Fruit fly (Drosophila melanogaster) whole organism, embryonic: Measurements from ENCODE around the gene Mgat3.

Experiments used
- Awh ChIP-seq: fragments of 200-800 bp; sonication (Bioruptor generic); IDR thresholded peaks from 2 replicates; pipeline ENCODE4, ENCODE4 v1.3.6; 2022; ENCODE audit warnings: missing biosample characterization, missing genetic modification characterization
- Bdp1 ChIP-seq: fragments of 200-800 bp; sonication (Bioruptor generic); optimal IDR thresholded peaks from 3 replicates; lab custom pipeline; 2016; ENCODE audit warnings: missing biosample characterization, missing genetic modification characterization
- Bteb2 ChIP-seq: fragments of 200-800 bp; sonication (Bioruptor generic); optimal IDR thresholded peaks from 2 replicates; lab custom pipeline; 2016; ENCODE audit warnings: missing biosample characterization, missing genetic modification characterization
- CG10366 ChIP-seq: fragments of 200-800 bp; sonication (Bioruptor generic); IDR thresholded peaks from 2 replicates; pipeline ENCODE4 v1.3.6; 2022; ENCODE audit warnings: missing biosample characterization, missing genetic modification characterization
- CG12744 ChIP-seq: fragments of 200-800 bp; sonication (Bioruptor generic); optimal IDR thresholded peaks from 2 replicates; lab custom pipeline; 2016; ENCODE audit warnings: missing biosample characterization, missing genetic modification characterization
- CG13296 ChIP-seq: fragments of 200-800 bp; sonication (Bioruptor generic); optimal IDR thresholded peaks from 3 replicates; lab custom pipeline; 2018; ENCODE audit warnings: missing biosample characterization, mild to moderate bottlenecking, missing genetic modification characterization
- CG14441 ChIP-seq: fragments of 200-800 bp; sonication (Bioruptor generic); IDR thresholded peaks from 2 replicates; pipeline ENCODE4 v1.3.6; 2022; ENCODE audit warnings: missing biosample characterization, missing genetic modification characterization
- CG14667 ChIP-seq: fragments of 200-800 bp; sonication (Bioruptor generic); IDR thresholded peaks from 2 replicates; pipeline ENCODE4 v1.3.6; 2022; ENCODE audit warnings: missing biosample characterization, missing genetic modification characterization
- CG17359 ChIP-seq: fragments of 200-800 bp; sonication (Bioruptor generic); optimal IDR thresholded peaks from 3 replicates; lab custom pipeline; 2018; ENCODE audit warnings: missing biosample characterization, mild to moderate bottlenecking, missing genetic modification characterization, moderate library complexity
- CG17912 ChIP-seq: fragments of 200-800 bp; sonication (Bioruptor generic); optimal IDR thresholded peaks from 2 replicates; lab custom pipeline; 2018; ENCODE audit warnings: missing biosample characterization, mild to moderate bottlenecking, missing genetic modification characterization
- CG18262 ChIP-seq: fragments of 200-800 bp; optimal IDR thresholded peaks from 3 replicates; lab custom pipeline; 2019; ENCODE audit warnings: missing biosample characterization, mild to moderate bottlenecking, missing genetic modification characterization, moderate library complexity
- CG31224 ChIP-seq: fragments of 200-800 bp; sonication (Bioruptor generic); IDR thresholded peaks from 2 replicates; pipeline ENCODE4 v1.3.6; 2022; ENCODE audit warnings: missing biosample characterization, missing genetic modification characterization
- CG31365 ChIP-seq: fragments of 200-800 bp; sonication (Bioruptor generic); optimal IDR thresholded peaks from 2 replicates; lab custom pipeline; 2018; ENCODE audit warnings: missing biosample characterization, mild to moderate bottlenecking, missing genetic modification characterization
- CG3163 ChIP-seq: fragments of 200-800 bp; sonication (Bioruptor generic); optimal IDR thresholded peaks from 3 replicates; lab custom pipeline; 2016; ENCODE audit warnings: missing biosample characterization, missing genetic modification characterization
- CG4404 ChIP-seq: fragments of 200-800 bp; sonication (Bioruptor generic); IDR thresholded peaks from 2 replicates; pipeline ENCODE4 v1.3.6; 2022; ENCODE audit warnings: missing biosample characterization, missing genetic modification characterization
- CG4424 ChIP-seq: fragments of 200-800 bp; sonication (Bioruptor generic); optimal IDR thresholded peaks from 3 replicates; lab custom pipeline; 2016; ENCODE audit warnings: missing biosample characterization, missing genetic modification characterization
- CG7963 ChIP-seq: fragments of 200-800 bp; sonication (Bioruptor generic); IDR thresholded peaks from 3 replicates; pipeline ENCODE4 v1.3.6; 2022; ENCODE audit warnings: missing biosample characterization, missing genetic modification characterization; ENCODE audit not compliant: partially characterized antibody
- CG8388 ChIP-seq: fragments of 200-800 bp; sonication (Bioruptor generic); optimal IDR thresholded peaks from 2 replicates; lab custom pipeline; 2019; ENCODE audit warnings: missing biosample characterization, mild to moderate bottlenecking, missing genetic modification characterization, moderate library complexity
- CG8924 ChIP-seq: fragments of 200-800 bp; optimal IDR thresholded peaks from 3 replicates; lab custom pipeline; 2019; ENCODE audit warnings: missing biosample characterization, mild to moderate bottlenecking, missing genetic modification characterization, moderate library complexity
- CG9876 ChIP-seq: fragments of 200-800 bp; sonication (Bioruptor generic); optimal IDR thresholded peaks from 2 replicates; lab custom pipeline; 2016; ENCODE audit warnings: missing biosample characterization, missing genetic modification characterization
- Ets65A ChIP-seq: fragments of 200-800 bp; sonication (Bioruptor generic); peaks from one replicate; lab custom pipeline; 2016; ENCODE audit warnings: missing biosample characterization, missing genetic modification characterization
- HHEX ChIP-seq: fragments of 200-800 bp; sonication (Bioruptor generic); optimal IDR thresholded peaks from 3 replicates; lab custom pipeline; 2017; ENCODE audit warnings: missing biosample characterization, mild to moderate bottlenecking, missing genetic modification characterization, missing genetic modification reagents
- Hr78 ChIP-seq, 2 experiments: fragments of 200-800 bp in 1 of 2; fragments of >200 bp in 1 of 2; sonication (Bioruptor generic) in 1 of 2; optimal IDR thresholded peaks; 2 replicates each; lab custom pipeline; 2017 to 2019; ENCODE audit warnings: missing biosample characterization in 2 of 2, missing genetic modification characterization in 2 of 2, mild to moderate bottlenecking in 1 of 2, moderate library complexity in 1 of 2
- Lpt ChIP-seq: fragments of >200 bp; optimal IDR thresholded peaks from 2 replicates; lab custom pipeline; 2018; ENCODE audit warnings: missing biosample characterization, missing genetic modification characterization
- Myb ChIP-seq: fragments of 200-800 bp; sonication (Bioruptor generic); optimal IDR thresholded peaks from 2 replicates; lab custom pipeline; 2016; ENCODE audit warnings: missing biosample characterization, missing genetic modification characterization
- Optix ChIP-seq: fragments of 200-800 bp; sonication (Bioruptor generic); IDR thresholded peaks from 3 replicates; pipeline ENCODE4 v1.3.6; 2022; ENCODE audit warnings: missing biosample characterization, missing genetic modification characterization
- Ptx1 ChIP-seq: fragments of 200-800 bp; sonication (Bioruptor generic); IDR thresholded peaks from 2 replicates; pipeline ENCODE4 v1.3.6; 2022; ENCODE audit warnings: missing biosample characterization, missing genetic modification characterization
- Sry-β ChIP-seq: fragments of 200-800 bp; sonication (Bioruptor generic); optimal IDR thresholded peaks from 2 replicates; lab custom pipeline; 2018; ENCODE audit warnings: missing biosample characterization, mild to moderate bottlenecking, missing genetic modification characterization, moderate library complexity
- TFAM ChIP-seq: fragments of 200-800 bp; sonication (Bioruptor generic); optimal IDR thresholded peaks from 2 replicates; lab custom pipeline; 2017; ENCODE audit warnings: missing biosample characterization, missing genetic modification characterization, inconsistent platforms
- Usf ChIP-seq: fragments of 200-800 bp; sonication (Bioruptor generic); optimal IDR thresholded peaks from 2 replicates; lab custom pipeline; 2017; ENCODE audit warnings: missing genotype, missing biosample characterization, missing genetic modification characterization
- al ChIP-seq: fragments of 200-800 bp; sonication (Bioruptor generic); IDR thresholded peaks from 2 replicates; pipeline ENCODE4 v1.3.6; 2022; ENCODE audit warnings: missing biosample characterization, missing genetic modification characterization
- ase ChIP-seq: fragments of 200-800 bp; sonication (Bioruptor generic); IDR thresholded peaks from 3 replicates; pipeline ENCODE4 v1.3.6; 2022; ENCODE audit warnings: missing biosample characterization, missing genetic modification characterization
- cad ChIP-seq: fragments of >200 bp; optimal IDR thresholded peaks from 2 replicates; lab custom pipeline; 2017; ENCODE audit warnings: missing biosample characterization, missing genetic modification characterization
- caup ChIP-seq: fragments of 200-800 bp; sonication (Bioruptor generic); optimal IDR thresholded peaks from 3 replicates; lab custom pipeline; 2017; ENCODE audit warnings: missing biosample characterization, mild to moderate bottlenecking, missing genetic modification characterization, moderate library complexity; ENCODE audit not compliant: severe bottlenecking
- croc ChIP-seq: fragments of 200-800 bp; sonication (Bioruptor generic); conservative IDR thresholded peaks from 3 replicates; pipeline ENCODE4 v1.3.6; 2022; ENCODE audit warnings: missing biosample characterization, missing genetic modification characterization
- dmrt99B ChIP-seq: fragments of 200-800 bp; sonication (Bioruptor generic); optimal IDR thresholded peaks from 2 replicates; lab custom pipeline; 2018; ENCODE audit warnings: missing biosample characterization, mild to moderate bottlenecking, missing genetic modification characterization, moderate library complexity
- emc ChIP-seq: fragments of 200-800 bp; sonication (Bioruptor generic); optimal IDR thresholded peaks from 2 replicates; lab custom pipeline; 2016; ENCODE audit warnings: missing biosample characterization, missing genetic modification characterization
- eve ChIP-seq, 2 experiments: fragments of >200 bp; optimal IDR thresholded peaks; 2 replicates each; lab custom pipeline; 2017; ENCODE audit warnings: missing biosample characterization in 2 of 2, missing genetic modification characterization in 2 of 2
- gsb ChIP-seq: fragments of 200-800 bp; sonication (Bioruptor generic); IDR thresholded peaks from 2 replicates; pipeline ENCODE4 v1.3.6; 2022; ENCODE audit warnings: missing biosample characterization, missing genetic modification characterization
- hkb ChIP-seq, 2 experiments: fragments of 200-800 bp in 1 of 2; fragments of >200 bp in 1 of 2; sonication (Bioruptor generic) in 1 of 2; IDR thresholded peaks in 1 of 2; optimal IDR thresholded peaks in 1 of 2; 2 replicates each; pipeline versions ENCODE4 v1.3.6 to Lab custom; 2017 to 2022; ENCODE audit warnings: missing biosample characterization in 1 of 2, missing genetic modification characterization in 1 of 2
- jigr1 ChIP-seq: fragments of 200-800 bp; sonication (Bioruptor generic); IDR thresholded peaks from 3 replicates; pipeline ENCODE4 v1.3.6; 2022; ENCODE audit warnings: missing biosample characterization, missing genetic modification characterization
- nmo ChIP-seq: fragments of 200-800 bp; sonication (Bioruptor generic); optimal IDR thresholded peaks from 2 replicates; lab custom pipeline; 2018; ENCODE audit warnings: missing biosample characterization, mild to moderate bottlenecking, missing genetic modification characterization, moderate library complexity
- pita ChIP-seq: fragments of 200-800 bp; sonication (Bioruptor generic); optimal IDR thresholded peaks from 2 replicates; lab custom pipeline; 2017; ENCODE audit warnings: missing biosample characterization, mild to moderate bottlenecking, missing genetic modification characterization
- sens-2 ChIP-seq: fragments of 200-800 bp; sonication (Bioruptor generic); IDR thresholded peaks from 2 replicates; pipeline ENCODE4 v1.3.6; 2022; ENCODE audit warnings: missing biosample characterization, missing genetic modification characterization
- so ChIP-seq: fragments of 200-800 bp; sonication (Bioruptor generic); IDR thresholded peaks from 3 replicates; pipeline ENCODE4 v1.3.6; 2022; ENCODE audit warnings: missing biosample characterization, missing genetic modification characterization
- tup ChIP-seq: fragments of 200-800 bp; sonication (Bioruptor generic); optimal IDR thresholded peaks from 2 replicates; lab custom pipeline; 2016; ENCODE audit warnings: missing biosample characterization, mild to moderate bottlenecking, missing genetic modification characterization, moderate library complexity
- unpg ChIP-seq: fragments of 200-800 bp; sonication (Bioruptor generic); optimal IDR thresholded peaks from 3 replicates; lab custom pipeline; 2018; ENCODE audit warnings: missing biosample characterization, mild to moderate bottlenecking, missing genetic modification characterization, moderate library complexity
- vfl ChIP-seq: fragments of 200-800 bp; sonication (Bioruptor generic); optimal IDR thresholded peaks from 2 replicates; lab custom pipeline; 2016; ENCODE audit warnings: missing biosample characterization, missing genetic modification characterization
- wdn ChIP-seq: fragments of 200-800 bp; sonication (Bioruptor generic); IDR thresholded peaks from 2 replicates; pipeline ENCODE4 v1.3.6; 2022; ENCODE audit warnings: missing biosample characterization, missing genetic modification characterization
- zen2 ChIP-seq: fragments of 200-800 bp; sonication (Bioruptor generic); IDR thresholded peaks from 3 replicates; pipeline ENCODE4 v1.3.6; 2022; ENCODE audit warnings: missing biosample characterization, missing genetic modification characterization; ENCODE audit not compliant: partially characterized antibody

Gene Mgat3

dm6 chr2L:13176701-13177249 is 5.6 kb downstream of the Mgat3 start, which contains the start of the genes Sfmbt and CG5439 (continued):
- 0 out of 3 replicates have a peak, but pooled peaks have one; percentile 26 for TF ChIP-seq Optix (GFP tag; lab: Robert Waterston, UW)
- TF ChIP-seq Ptx1 (GFP tag; lab: Robert Waterston, UW): peak; percentile 67
- TF ChIP-seq wdn (GFP tag; lab: Robert Waterston, UW): 0 out of 2 replicates have a peak, but pooled peaks have one; percentile 38
- TF ChIP-seq Bdp1 (GFP tag; lab: Kevin White, UChicago): peak; percentile 67
- TF ChIP-seq so: no peak
- peak; percentile 65 for TF ChIP-seq CG8388 (GFP tag; lab: Kevin White, UChicago)
- TF ChIP-seq nmo: peak; percentile 91
- TF ChIP-seq CG13296 (GFP tag; lab: Kevin White, UChicago): no peak
- TF ChIP-seq Awh (GFP tag; lab: Robert Waterston, UW): no peak
- no peak for TF ChIP-seq pita (GFP tag; lab: Kevin White, UChicago)
- TF ChIP-seq CG17359 (tag; lab: Kevin White, UChicago): no peak
- TF ChIP-seq jigr1: peak; percentile 45; the same call in 1 of the 3 replicates
- TF ChIP-seq CG7963 (GFP tag; lab: Robert Waterston, UW): no peak
- 0 out of 2 replicates have a peak, but pooled peaks have one; percentile 12 for TF ChIP-seq gsb (GFP tag; lab: Robert Waterston, UW)
- TF ChIP-seq CG18262 (tag; lab: Kevin White, UChicago): peak; percentile 79
- TF ChIP-seq CG4404 (GFP tag; lab: Robert Waterston, UW): peak; percentile 49; the same call in 1 of the 2 replicates
- TF ChIP-seq CG3163: peak; percentile 60
- no peak for TF ChIP-seq dmrt99B (tag; lab: Kevin White, UChicago)
- TF ChIP-seq HHEX (GFP tag; lab: Kevin White, UChicago): peak; percentile 72
- peak; percentile 83 for TF ChIP-seq CG4424 (GFP tag; lab: Kevin White, UChicago)
- peak; percentile 60 for TF ChIP-seq hkb (optimal IDR thresholded peaks at IDR 0.05; lab: Kevin White, UChicago)
- TF ChIP-seq hkb (GFP tag; IDR thresholded peaks at IDR 0.05; lab: Robert Waterston, UW): peak; percentile 31; the same call in 1 of the 2 replicates
- no peak for TF ChIP-seq TFAM (GFP tag; lab: Kevin White, UChicago)
- TF ChIP-seq CG9876 (GFP tag; lab: Kevin White, UChicago): peak; percentile 69
- TF ChIP-seq vfl (GFP tag; lab: Kevin White, UChicago): peak; percentile 56
- TF ChIP-seq tup (GFP tag; lab: Kevin White, UChicago): peak; percentile 26
- no peak for TF ChIP-seq unpg (GFP tag; lab: Kevin White, UChicago)
- peak; percentile 71 for TF ChIP-seq al
- peak; percentile 80 for TF ChIP-seq Sry-β
- TF ChIP-seq CG31224 (GFP tag; lab: Robert Waterston, UW): peak; percentile 40; the same call in 1 of the 2 replicates
- TF ChIP-seq CG10366: peak; percentile 39; the same call in 1 of the 2 replicates
- TF ChIP-seq Usf (GFP tag; lab: Kevin White, UChicago): peak; percentile 69
- no peak for TF ChIP-seq Lpt (GFP tag; lab: Kevin White, UChicago)
- peak; percentile 50 for TF ChIP-seq CG12744 (GFP tag; lab: Kevin White, UChicago)
- peak; percentile 98 for TF ChIP-seq Ets65A (GFP tag; lab: Kevin White, UChicago)
- peak; percentile 61 for TF ChIP-seq croc (GFP tag; lab: Robert Waterston, UW)
- TF ChIP-seq Myb (GFP tag; lab: Kevin White, UChicago): peak; percentile 58
- no peak for TF ChIP-seq CG31365 (tag; lab: Kevin White, UChicago)
- TF ChIP-seq zen2 (GFP tag; lab: Robert Waterston, UW): no peak
- no peak for TF ChIP-seq sens-2 (GFP tag; lab: Robert Waterston, UW)
- no peak for TF ChIP-seq Hr78 (GFP tag; optimal IDR thresholded peaks at IDR 0.05; lab: Kevin White, UChicago)
- peak; percentile 72 for TF ChIP-seq CG17912 (GFP tag; lab: Kevin White, UChicago)
- peak; percentile 80 for TF ChIP-seq CG8924
- TF ChIP-seq eve (GFP tag; optimal IDR thresholded peaks at IDR 0.05; lab: Kevin White, UChicago): no peak
- TF ChIP-seq cad (GFP tag; lab: Kevin White, UChicago): no peak
- no peak for TF ChIP-seq caup (GFP tag; lab: Kevin White, UChicago)
- peak; percentile 64; the same call in 1 of the 2 replicates for TF ChIP-seq CG14667
- TF ChIP-seq emc: peak; percentile 62
- TF ChIP-seq Bteb2 (GFP tag; lab: Kevin White, UChicago): peak; percentile 75
- TF ChIP-seq CG14441: peak; percentile 71
- 0 out of 3 replicates have a peak, but pooled peaks have one; percentile 45 for TF ChIP-seq ase
